Worm (Caenorhabditis elegans) whole organism, L1 larva: Measurements from ENCODE around the gene ttll-12.

Experiments used
- lin-35 ChIP-seq, 2 experiments: fragments of 150-350 bp; optimal IDR thresholded peaks; 2 replicates each; lab custom pipeline; 2014; ENCODE audit warnings: missing biosample characterization in 2 of 2, missing genetic modification characterization in 2 of 2, missing genetic modification reagents in 2 of 2
- lin-39 ChIP-seq: fragments of 150-350 bp; optimal IDR thresholded peaks from 2 replicates; lab custom pipeline; 2014; ENCODE audit warnings: missing biosample characterization, missing genetic modification reagents, missing genetic modification characterization
- nhr-47 ChIP-seq: sonication (generic microtip); optimal IDR thresholded peaks from 2 replicates; lab custom pipeline; 2016; ENCODE audit warnings: mild to moderate bottlenecking, missing genetic modification characterization, moderate library complexity, missing compliant biosample characterization
- skn-1 ChIP-seq: fragments of 150-350 bp; optimal IDR thresholded peaks from 2 replicates; lab custom pipeline; 2014; ENCODE audit warnings: missing biosample characterization, missing genetic modification characterization
- snpc-4 ChIP-seq: fragments of 150-350 bp; optimal IDR thresholded peaks from 2 replicates; lab custom pipeline; 2014; ENCODE audit warnings: missing biosample characterization, missing genetic modification characterization

DNA sequence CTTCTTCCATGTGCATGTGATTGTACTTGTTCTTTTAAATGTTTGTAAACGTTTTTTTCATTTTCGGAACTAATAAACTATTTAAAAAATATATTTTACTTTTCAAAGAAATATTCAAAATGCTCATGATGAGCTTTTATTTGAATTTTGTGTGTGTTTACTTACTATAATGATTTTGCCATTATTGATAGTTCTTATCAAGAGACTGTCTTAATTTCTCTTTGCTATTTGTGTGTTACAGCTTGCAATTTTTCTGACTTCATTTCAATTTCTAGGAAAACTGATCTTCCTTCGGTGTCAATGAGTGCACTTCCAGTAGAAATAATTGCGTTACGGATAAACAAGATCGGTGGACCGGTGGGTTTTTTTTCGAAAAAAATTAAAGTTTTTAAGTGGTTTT lies 36.0 kb downstream of the ttll-12 start, which contains the start of gene C06C3.12:
- TF ChIP-seq nhr-47 (no peak), snpc-4 (tag; lab: Kevin White, UChicago) (no peak), lin-35 (GFP tag; optimal IDR thresholded peaks at IDR 0.05; lab: Kevin White, UChicago) (no peak), lin-39 (tag; lab: Kevin White, UChicago) (no peak), skn-1 (tag; lab: Kevin White, UChicago) (no peak)
